Fruit fly (Drosophila melanogaster) whole organism, pupa: ENCODE measurements around the gene CG3556.

Experiments used
- CG15710 ChIP-seq: fragments of 200-800 bp; sonication (Bioruptor generic); optimal IDR thresholded peaks from 2 replicates; lab custom pipeline; 2018; ENCODE audit warnings: missing biosample characterization, mild to moderate bottlenecking, missing genetic modification characterization, moderate library complexity
- EcR ChIP-seq: fragments of 200-800 bp; sonication (Bioruptor generic); optimal IDR thresholded peaks from 3 replicates; lab custom pipeline; 2019; ENCODE audit warnings: missing biosample characterization, missing genetic modification characterization, mild to moderate bottlenecking, moderate library complexity, missing genetic modification reagents
- rn ChIP-seq: fragments of 200-800 bp; sonication (Bioruptor generic); IDR thresholded peaks from 2 replicates; pipeline ENCODE4 v1.3.6; 2022; ENCODE audit warnings: missing biosample characterization, missing genetic modification characterization

DNA sequence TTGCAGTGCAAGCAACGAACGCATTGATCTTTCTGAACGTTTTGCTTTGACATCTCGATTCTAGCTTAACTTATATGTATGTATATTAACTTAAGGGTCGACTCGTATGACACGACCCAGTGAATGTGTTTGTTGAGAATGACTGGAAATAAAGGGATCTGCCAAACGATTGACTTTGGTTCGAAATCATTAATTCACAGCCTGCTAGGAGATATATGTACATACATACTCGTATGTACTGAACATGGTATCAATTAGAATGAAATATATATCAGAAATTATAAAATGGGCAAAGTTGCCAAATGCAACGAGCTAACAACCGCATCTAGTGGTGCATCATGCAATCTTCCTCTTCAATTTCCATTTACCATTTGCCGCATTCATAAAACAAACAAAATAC, 41.8 kb downstream of the CG3556 start, which contains the start of gene CG12684:
- TF ChIP-seq rn (GFP tag; lab: Robert Waterston, UW) (no peak), CG15710 (no peak), EcR (GFP tag; lab: Kevin White, UChicago) (no peak)
